Fruit fly (Drosophila melanogaster): ENCODE data around the gene beta-Spec.

Gene beta-Spec

DNA sequence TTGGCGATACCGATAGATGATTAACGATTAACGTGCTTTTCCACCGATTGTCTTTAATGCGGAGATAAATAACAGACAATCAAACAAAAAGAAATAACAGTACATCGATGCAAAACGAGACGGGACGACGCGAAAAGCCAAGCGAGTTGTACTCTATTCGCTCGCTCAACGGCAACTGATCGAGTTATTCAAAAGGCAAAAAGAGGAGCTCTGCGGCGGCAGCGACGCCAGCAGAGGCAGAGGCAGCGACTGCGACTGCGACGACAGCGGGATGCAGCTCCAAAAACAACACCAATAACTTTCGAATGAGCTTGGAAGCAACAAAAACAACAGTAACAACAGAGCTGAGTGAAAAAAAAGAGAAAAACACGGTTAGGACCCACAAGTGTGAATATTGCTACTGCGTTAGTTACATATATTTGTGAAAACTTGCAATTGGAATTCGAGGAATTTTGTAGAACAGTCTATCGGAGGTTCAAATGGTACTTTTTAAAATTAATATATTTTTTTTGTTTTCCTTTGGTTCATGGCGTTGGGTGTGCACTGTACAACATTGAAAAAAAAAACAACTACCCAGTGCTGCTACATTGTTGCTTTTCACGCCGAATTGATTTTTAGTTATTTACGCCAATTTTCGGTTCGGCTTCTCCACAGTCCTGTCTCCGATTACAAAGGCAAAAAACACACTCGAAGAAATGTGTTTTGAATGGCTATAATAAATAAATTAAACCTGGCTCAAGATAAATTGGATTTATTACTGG lies 25.8 kb downstream of the beta-Spec start (continued):
- peak; percentile 45; the same call in 1 of the 3 replicates for TF ChIP-seq CG11560 (tag; IDR thresholded peaks at IDR 0.05)
- TF ChIP-seq Doc3 (GFP tag; IDR thresholded peaks at IDR 0.05; ENCODE audit: partially characterized antibody), result no peak
- no peak for TF ChIP-seq mld (GFP tag; IDR thresholded peaks at IDR 0.05; ENCODE audit: partially characterized antibody)

DNA sequence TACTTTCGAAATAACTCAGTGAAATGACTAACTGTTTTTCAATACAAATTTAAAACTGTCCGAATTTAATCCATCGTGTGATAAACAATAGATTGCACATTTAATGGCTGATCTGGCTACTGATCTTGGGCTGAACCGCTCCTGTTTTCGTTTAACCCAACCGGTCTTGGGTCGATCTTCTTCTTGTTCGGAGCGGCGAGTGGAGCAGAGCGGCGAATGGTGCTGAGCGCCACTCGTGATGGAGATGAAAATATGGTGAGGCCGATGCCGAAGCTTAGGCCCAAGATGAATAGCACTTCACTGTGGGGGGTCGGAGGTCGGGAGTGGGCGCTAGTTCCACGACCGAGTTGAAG lies 26.3 kb downstream of the beta-Spec start:
- TF ChIP-seq E2f1 (GFP tag; IDR thresholded peaks at IDR 0.05) (no peak), unc-4 (GFP tag; IDR thresholded peaks at IDR 0.05; ENCODE audit: partially characterized antibody) (no peak), exex (tag; optimal IDR thresholded peaks at IDR 0.05) (no peak), Hsf (GFP tag; optimal IDR thresholded peaks at IDR 0.05) (no peak), nmo (GFP tag; optimal IDR thresholded peaks at IDR 0.05) (no peak), sc (optimal IDR thresholded peaks at IDR 0.05) (no peak), sc (GFP tag; optimal IDR thresholded peaks at IDR 0.05) (no peak), pros (GFP tag; optimal IDR thresholded peaks at IDR 0.05) (no peak), inv (GFP tag; IDR thresholded peaks at IDR 0.05; ENCODE audit: partially characterized antibody) (0 out of 2 replicates have a peak, but pooled peaks have one; percentile 7), knrl (GFP tag; IDR thresholded peaks at IDR 0.05; ENCODE audit: partially characterized antibody) (no peak), dimm (GFP tag; IDR thresholded peaks at IDR 0.05) (no peak), CG13775 (GFP tag; optimal IDR thresholded peaks at IDR 0.05) (no peak), sima (GFP tag; optimal IDR thresholded peaks at IDR 0.05) (no peak), CG8290 (GFP tag; optimal IDR thresholded peaks at IDR 0.05) (no peak), CG8290 (tag; optimal IDR thresholded peaks at IDR 0.05) (peak in 1 of 2 experiments; percentile 44), Atf-2 (GFP tag; optimal IDR thresholded peaks at IDR 0.05) (no peak), CG18764 (GFP tag; optimal IDR thresholded peaks at IDR 0.05) (no peak), CG4707 (GFP tag; optimal IDR thresholded peaks at IDR 0.05) (no peak), CG1233 (GFP tag; optimal IDR thresholded peaks at IDR 0.05) (no peak), ap (GFP tag; IDR thresholded peaks at IDR 0.05) (no peak), CG10431 (GFP tag; optimal IDR thresholded peaks at IDR 0.05) (no peak), CrebB (tag; optimal IDR thresholded peaks at IDR 0.05) (no peak), Antp (GFP tag; optimal IDR thresholded peaks at IDR 0.05) (no peak), CG4820 (GFP tag; optimal IDR thresholded peaks at IDR 0.05) (no peak), sisA (GFP tag; IDR thresholded peaks at IDR 0.05) (no peak), ttk (GFP tag; IDR thresholded peaks at IDR 0.05) (no peak), pb (GFP tag; optimal IDR thresholded peaks at IDR 0.05) (no peak), Hr78 (GFP tag; optimal IDR thresholded peaks at IDR 0.05) (peak in 1 of 2 experiments; percentile 84), Dref (GFP tag; IDR thresholded peaks at IDR 0.05) (no peak), CG11456 (GFP tag; IDR thresholded peaks at IDR 0.05) (no peak), vnd (GFP tag; IDR thresholded peaks at IDR 0.05; ENCODE audit: partially characterized antibody) (no peak), CG4328 (GFP tag; optimal IDR thresholded peaks at IDR 0.05) (no peak), Ets65A (GFP tag) (no peak), CG4424 (GFP tag; optimal IDR thresholded peaks at IDR 0.05) (no peak), Deaf1 (tag; optimal IDR thresholded peaks at IDR 0.05) (peak; percentile 31), Oaz (GFP tag; IDR thresholded peaks at IDR 0.05) (no peak), hb (GFP tag; IDR thresholded peaks at IDR 0.05; ENCODE audit: partially characterized antibody) (no peak), Elba2 (GFP tag; optimal IDR thresholded peaks at IDR 0.05) (no peak), chm (GFP tag; IDR thresholded peaks at IDR 0.05) (no peak), zf30C (GFP tag; optimal IDR thresholded peaks at IDR 0.05) (no peak), sim (GFP tag; IDR thresholded peaks at IDR 0.05) (no peak), Optix (GFP tag; IDR thresholded peaks at IDR 0.05) (no peak), disco-r (GFP tag; optimal IDR thresholded peaks at IDR 0.05) (no peak), CG17186 (GFP tag; optimal IDR thresholded peaks at IDR 0.05) (no peak), D19B (GFP tag; optimal IDR thresholded peaks at IDR 0.05) (no peak), gro (GFP tag; optimal IDR thresholded peaks at IDR 0.05) (no peak)
